Worm (Caenorhabditis elegans): ENCODE measurements around the gene gad-1.

Gene gad-1

DNA sequence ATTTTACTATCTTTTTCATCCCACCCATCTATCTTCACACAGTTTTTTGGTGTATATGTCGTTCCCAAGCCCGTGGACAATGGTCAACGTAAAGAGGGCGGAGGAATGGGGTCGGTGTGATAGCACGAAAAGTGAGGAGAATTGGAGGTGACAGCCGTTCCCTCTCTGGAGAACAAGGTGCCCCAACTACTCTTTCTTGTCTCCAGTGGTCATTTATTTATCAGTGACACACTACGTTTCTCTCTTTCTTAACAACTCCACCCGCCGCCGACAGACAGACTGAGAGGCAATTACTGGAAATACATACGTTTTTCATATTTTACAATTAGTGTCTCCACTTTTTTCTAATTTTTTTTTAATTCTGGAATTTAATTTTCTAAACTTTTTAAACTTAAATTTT is 23.6 kb upstream of the gad-1 start:
- TF ChIP-seq sox-2 (GFP tag; IDR thresholded peaks at IDR 0.05) (no peak), madf-2 (tag; optimal IDR thresholded peaks at IDR 0.05) (no peak), tbx-7 (tag; optimal IDR thresholded peaks at IDR 0.05) (no peak), K02D7.2 (tag; optimal IDR thresholded peaks at IDR 0.05) (no peak), elt-2 (tag; optimal IDR thresholded peaks at IDR 0.05) (peak; percentile 6), unc-86 (tag; optimal IDR thresholded peaks at IDR 0.05) (no peak), ceh-2 (tag; optimal IDR thresholded peaks at IDR 0.05) (no peak), ztf-16 (tag; optimal IDR thresholded peaks at IDR 0.05) (no peak), syd-9 (tag; optimal IDR thresholded peaks at IDR 0.05) (no peak), nfya-1 (tag; optimal IDR thresholded peaks at IDR 0.05) (no peak), unc-55 (GFP tag; optimal IDR thresholded peaks at IDR 0.05) (peak; percentile 42), K09A11.1 (tag; optimal IDR thresholded peaks at IDR 0.05; ENCODE audit: insufficient read depth) (no peak), pha-2 (tag; optimal IDR thresholded peaks at IDR 0.05) (no peak)

DNA sequence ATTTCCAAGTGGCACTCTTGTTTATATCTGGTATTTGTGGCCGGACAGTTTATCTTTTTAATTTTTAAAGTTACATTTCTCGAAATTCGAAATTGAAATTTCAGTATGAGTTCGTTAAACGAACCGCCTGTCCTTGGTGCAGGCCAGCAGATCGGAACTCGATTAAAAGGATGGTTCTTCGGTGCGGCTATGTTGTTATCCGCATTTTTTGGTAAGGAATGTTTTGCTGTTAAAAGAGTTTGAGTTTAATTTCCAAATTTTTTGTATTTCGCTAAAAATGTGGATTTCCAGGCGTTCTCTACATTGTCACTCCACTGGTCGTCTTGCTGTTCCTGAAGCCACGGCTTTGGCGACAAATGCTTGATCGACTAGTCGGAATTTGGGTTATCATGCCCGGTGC is 19.8 kb upstream of the gad-1 start, which contains the start of gene acl-9:
acl-9 (plus strand) TSS at position 105 of the 400 bp plus-strand sequence.
- TF ChIP-seq hlh-8 (tag; optimal IDR thresholded peaks at IDR 0.05): no peak
- TF ChIP-seq mec-3 (tag; optimal IDR thresholded peaks at IDR 0.05; ENCODE audit: borderline replicate concordance): no peak
- TF ChIP-seq T23F11.4 (GFP tag; optimal IDR thresholded peaks at IDR 0.05): no peak
- no peak for TF ChIP-seq hlh-15 (tag; optimal IDR thresholded peaks at IDR 0.05)
- no peak for TF ChIP-seq hlh-30 (tag; optimal IDR thresholded peaks at IDR 0.05; ENCODE audit: insufficient read depth)
- TF ChIP-seq elt-4 (tag; optimal IDR thresholded peaks at IDR 0.05): no peak
- no peak for TF ChIP-seq fax-1 (tag; optimal IDR thresholded peaks at IDR 0.05)

DNA sequence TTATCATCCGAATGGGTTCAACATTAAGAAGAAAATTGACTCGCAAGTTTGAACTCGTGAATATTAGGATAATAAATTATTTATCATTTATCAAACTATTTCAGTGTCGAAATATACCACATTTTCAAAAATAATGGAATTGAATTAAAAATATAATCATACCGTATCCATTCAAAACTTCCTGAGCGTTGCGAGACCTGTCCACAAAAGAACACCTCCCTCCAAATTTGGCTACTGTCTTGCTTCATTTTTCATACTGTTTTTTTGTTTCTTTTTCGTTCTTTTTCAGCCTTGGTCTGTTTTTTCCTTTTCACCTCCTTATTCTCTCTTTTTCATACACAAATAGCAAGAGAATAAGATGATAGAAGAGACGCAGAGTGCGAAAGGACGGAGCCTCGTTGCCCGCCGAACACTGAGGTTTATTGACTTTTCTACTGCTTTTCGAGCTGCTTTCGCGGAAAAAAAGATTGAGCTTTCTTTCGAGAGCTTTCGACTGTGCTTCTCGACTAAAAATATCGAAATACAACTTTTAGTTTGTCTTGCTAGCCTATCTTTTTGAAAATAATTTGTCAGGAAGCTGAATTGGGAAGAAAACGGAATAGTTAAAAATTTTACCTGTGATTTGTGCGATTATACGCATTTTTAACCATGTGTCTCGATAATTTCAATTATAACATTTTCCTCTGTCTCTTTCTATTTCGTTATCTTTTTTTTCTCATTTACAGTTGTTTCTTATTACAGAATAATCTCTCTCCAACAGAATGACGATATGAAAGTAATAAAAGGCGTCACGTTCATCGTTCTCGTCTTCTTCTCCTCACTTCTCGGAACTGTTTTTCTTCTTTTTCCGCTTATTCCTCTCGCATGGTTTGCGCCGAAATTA is 17.1 kb upstream of the gad-1 start, which contains the start of gene acl-8:
acl-8 (plus strand) TSS at position 742 of the 883 bp plus-strand sequence.
- TF ChIP-seq ceh-48 (tag; optimal IDR thresholded peaks at IDR 0.05) (peak; percentile 33), hlh-30 (tag; optimal IDR thresholded peaks at IDR 0.05; ENCODE audit: insufficient read depth) (no peak)

DNA sequence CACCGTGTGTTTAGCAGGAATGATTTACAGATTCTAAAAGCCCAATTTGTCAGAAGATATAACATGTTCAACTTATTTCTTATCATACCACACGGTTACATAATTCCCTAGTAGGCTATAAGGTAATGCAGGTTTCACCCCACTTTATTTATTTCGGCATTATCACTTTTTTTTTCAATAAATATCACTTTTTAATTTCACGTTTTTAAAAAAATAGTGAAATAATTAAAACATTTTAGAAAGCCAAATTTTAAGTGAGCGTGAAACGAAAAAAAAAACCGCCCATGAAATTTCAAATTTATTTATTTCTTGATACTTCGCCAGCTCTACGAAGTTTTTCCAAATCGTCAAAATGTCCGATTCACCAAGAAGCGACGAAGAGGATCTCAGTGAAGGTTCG is 15.1 kb upstream of the gad-1 start, which contains the start of gene fbxa-196:
fbxa-196 (plus strand) TSS at position 301 of the 400 bp plus-strand sequence.
- no peak for TF ChIP-seq ttx-3 (tag; optimal IDR thresholded peaks at IDR 0.05)
- no peak for TF ChIP-seq ceh-6 (GFP tag; optimal IDR thresholded peaks at IDR 0.05)
- no peak for TF ChIP-seq K02D7.2 (tag; optimal IDR thresholded peaks at IDR 0.05)
- TF ChIP-seq pag-3 (tag; optimal IDR thresholded peaks at IDR 0.05; ENCODE audit: borderline replicate concordance): no peak
- no peak for TF ChIP-seq F13H6.1 (tag; optimal IDR thresholded peaks at IDR 0.05)
- TF ChIP-seq hlh-6 (tag; optimal IDR thresholded peaks at IDR 0.05): no peak
- no peak for TF ChIP-seq fkh-6 (tag; optimal IDR thresholded peaks at IDR 0.05)
- TF ChIP-seq syd-9 (tag; optimal IDR thresholded peaks at IDR 0.05): no peak
- TF ChIP-seq lin-11 (tag; optimal IDR thresholded peaks at IDR 0.05): no peak
- no peak for TF ChIP-seq ceh-30 (tag; optimal IDR thresholded peaks at IDR 0.05)
- no peak for TF ChIP-seq npax-4 (tag; optimal IDR thresholded peaks at IDR 0.05)
- TF ChIP-seq fkh-10 (GFP tag; optimal IDR thresholded peaks at IDR 0.05): no peak
- no peak for TF ChIP-seq tbx-7 (tag; optimal IDR thresholded peaks at IDR 0.05)
- no peak for TF ChIP-seq sox-2 (GFP tag; IDR thresholded peaks at IDR 0.05)
- TF ChIP-seq nfya-1 (tag; optimal IDR thresholded peaks at IDR 0.05): no peak
- TF ChIP-seq ceh-9 (tag; optimal IDR thresholded peaks at IDR 0.05): no peak

DNA sequence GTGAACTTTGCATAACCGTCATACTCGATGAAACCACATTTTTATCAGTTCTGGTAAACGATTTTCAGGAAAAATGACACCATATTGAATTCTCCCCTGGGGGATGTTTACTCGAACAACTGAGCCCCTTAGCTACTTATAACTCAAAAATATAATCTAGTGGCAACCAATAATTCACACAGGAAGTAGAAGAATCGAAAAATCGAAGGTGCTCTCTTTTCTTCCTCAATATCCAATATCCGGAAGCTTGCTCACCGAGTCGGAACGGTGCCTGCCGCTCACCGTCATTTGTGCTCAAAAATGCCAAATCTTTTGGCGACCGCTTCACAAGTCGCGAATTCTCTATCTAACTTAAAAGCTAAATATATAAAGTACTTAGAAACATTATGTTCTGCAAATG is 8.7 kb upstream of the gad-1 start, which contains the start of gene T05H4.3:
T05H4.3 (plus strand) TSS at position 301 of the 400 bp plus-strand sequence.
- TF ChIP-seq Y22D7AL.16 (tag; optimal IDR thresholded peaks at IDR 0.05): no peak
- no peak for TF ChIP-seq F13H6.1 (tag; optimal IDR thresholded peaks at IDR 0.05)
- TF ChIP-seq ceh-30 (tag; optimal IDR thresholded peaks at IDR 0.05): no peak
- TF ChIP-seq fkh-10 (GFP tag; optimal IDR thresholded peaks at IDR 0.05): no peak
- no peak for TF ChIP-seq pag-3 (tag; optimal IDR thresholded peaks at IDR 0.05; ENCODE audit: borderline replicate concordance)
- TF ChIP-seq pha-4 (tag; optimal IDR thresholded peaks at IDR 0.05): no peak
- no peak for TF ChIP-seq C38D4.7 (GFP tag; optimal IDR thresholded peaks at IDR 0.05)
- TF ChIP-seq ceh-24 (tag; optimal IDR thresholded peaks at IDR 0.05): no peak
- no peak for TF ChIP-seq unc-55 (GFP tag; optimal IDR thresholded peaks at IDR 0.05)
- no peak for TF ChIP-seq ceh-34 (tag; optimal IDR thresholded peaks at IDR 0.05)
- no peak for TF ChIP-seq ceh-18 (tag; optimal IDR thresholded peaks at IDR 0.05)
